Fruit fly (Drosophila melanogaster) Kc167 (cell line): ENCODE measurements around the gene ppk17.

ENCODE experiments used
- Sin3A ChIP-seq: fragments of >200 bp; optimal IDR thresholded peaks from 2 replicates; lab custom pipeline; 2018; ENCODE audit warnings: missing external identifiers
- h ChIP-seq: fragments of >200 bp; optimal IDR thresholded peaks from 3 replicates; lab custom pipeline; 2018; ENCODE audit warnings: missing external identifiers
- psq ChIP-seq: fragments of >200 bp; optimal IDR thresholded peaks from 2 replicates; lab custom pipeline; 2017; ENCODE audit warnings: missing external identifiers

- TF ChIP-seq h (lab: Kevin White, UChicago) (no peak), psq (no peak), Sin3A (no peak)
These were observed 6.3 kb downstream of the ppk17 start, which contains the start of gene yellow-b for dm6 chr2L:16754074-16754473.
